Worm (Caenorhabditis elegans) whole organism, L3 larva: ENCODE results near the gene Y110A2AR.1.

ENCODE experiments used
- aly-2 ChIP-seq: fragments of 150-350 bp; optimal IDR thresholded peaks from 2 replicates; lab custom pipeline; 2014; ENCODE audit warnings: missing biosample characterization, missing genetic modification characterization
- ama-1 ChIP-seq: fragments of 150-350 bp; optimal IDR thresholded peaks from 2 replicates; lab custom pipeline; 2018
- ceh-16 ChIP-seq: sonication (generic microtip); optimal IDR thresholded peaks from 2 replicates; lab custom pipeline; 2017; ENCODE audit warnings: missing biosample characterization, missing genetic modification characterization
- elt-3 ChIP-seq, 3 experiments: fragments of 150-350 bp in 1 of 3; sonication (generic microtip) in 2 of 3; optimal IDR thresholded peaks; 2 replicates in 2 of 3; 4 replicates in 1 of 3; lab custom pipeline; 2014 to 2017; ENCODE audit warnings: missing biosample characterization in 3 of 3, missing genetic modification characterization in 3 of 3
- nfya-1 ChIP-seq: sonication (generic microtip); optimal IDR thresholded peaks from 2 replicates; lab custom pipeline; 2017; ENCODE audit warnings: missing genetic modification characterization, mild to moderate bottlenecking, missing compliant biosample characterization, antibody characterized with exemption, moderate library complexity; ENCODE audit not compliant: insufficient read depth
- nhr-28 ChIP-seq: fragments of 150-350 bp; optimal IDR thresholded peaks from 2 replicates; lab custom pipeline; 2014; ENCODE audit warnings: missing biosample characterization, missing genetic modification characterization
- nhr-67 ChIP-seq: fragments of 150-350 bp; optimal IDR thresholded peaks from 2 replicates; lab custom pipeline; 2014; ENCODE audit warnings: missing biosample characterization, missing genetic modification characterization
- unc-39 ChIP-seq: sonication (generic microtip); optimal IDR thresholded peaks from 4 replicates; lab custom pipeline; 2017; ENCODE audit warnings: missing biosample characterization, missing genetic modification characterization
- unc-62 ChIP-seq: fragments of 150-350 bp; sonication (generic microtip); optimal IDR thresholded peaks from 4 replicates; lab custom pipeline; 2014; ENCODE audit warnings: missing biosample characterization, missing genetic modification reagents, missing genetic modification characterization

DNA sequence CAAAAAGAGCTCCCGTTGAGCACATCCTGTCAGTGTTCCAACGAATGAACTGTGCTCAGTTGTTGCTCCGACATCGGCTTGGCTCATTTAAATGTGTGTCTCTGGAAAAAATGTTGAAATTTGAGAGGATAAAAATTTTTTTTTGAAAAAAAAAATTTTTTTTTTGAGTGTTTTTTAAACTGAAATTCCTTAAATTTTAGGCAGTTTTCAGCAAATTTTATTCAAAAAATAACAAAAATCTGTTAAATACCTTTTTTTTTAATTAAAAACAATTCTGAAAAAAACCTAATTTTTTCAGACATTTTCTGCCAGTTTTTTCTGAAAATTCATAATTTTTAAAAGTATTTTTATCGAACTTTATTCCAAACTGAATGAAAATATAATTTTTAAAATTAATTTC lies 34.7 kb upstream of the Y110A2AR.1 start, which contains the start of gene pigw-1:
- no peak for TF ChIP-seq elt-3 (tag; optimal IDR thresholded peaks at IDR 0.05; lab: Kevin White, UChicago)
- TF ChIP-seq ama-1 (lab: Kevin White, UChicago) = no peak
- TF ChIP-seq unc-39 = no peak
- TF ChIP-seq nfya-1 = no peak
- no peak for TF ChIP-seq aly-2 (tag; lab: Kevin White, UChicago)
- TF ChIP-seq unc-62 (GFP tag; lab: Kevin White, UChicago) = no peak
- TF ChIP-seq nhr-67 = no peak
- no peak for TF ChIP-seq ceh-16 (tag; lab: Kevin White, UChicago)
- TF ChIP-seq nhr-28 = no peak
